Worm (Caenorhabditis elegans): ENCODE measurements around the gene wip-1.
A peak's percentile ranks its signal among the peaks of the same experiment; 100 is the strongest.

wip-1 gene

DNA sequence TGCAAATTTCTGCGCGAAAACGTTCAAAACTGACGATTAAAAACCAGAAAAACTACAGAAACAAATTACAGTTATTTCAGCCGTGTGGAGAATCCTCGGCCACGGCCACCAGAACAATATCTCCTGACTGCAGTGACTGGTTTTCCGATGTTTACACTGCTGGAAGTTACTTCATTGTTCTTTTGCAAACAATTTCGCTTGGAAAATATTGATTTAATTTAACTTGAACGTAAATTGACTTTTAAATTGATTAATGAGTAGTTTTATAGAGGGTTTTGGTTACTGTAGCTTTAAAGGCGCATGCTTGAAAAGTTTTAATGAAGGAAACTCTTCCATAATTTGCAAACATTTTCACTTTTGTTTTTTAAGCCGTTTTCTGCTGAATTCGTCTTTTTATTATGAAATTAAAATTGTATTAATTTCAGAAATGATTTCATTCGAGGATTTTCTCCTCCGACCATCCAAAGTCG, 19.4 kb upstream of the wip-1 start, which contains the start of gene smcr-8 (continued):
- TF ChIP-seq ceh-58 (GFP tag; IDR thresholded peaks at IDR 0.05) (no peak), pha-4 (tag; optimal IDR thresholded peaks at IDR 0.05) (no peak), ztf-6 (GFP tag; IDR thresholded peaks at IDR 0.05) (no peak), bed-2 (GFP tag; IDR thresholded peaks at IDR 0.05) (peak; percentile 70), chd-7 (tag; optimal IDR thresholded peaks at IDR 0.05) (no peak), somi-1 (GFP tag; optimal IDR thresholded peaks at IDR 0.05) (no peak), egl-44 (GFP tag; IDR thresholded peaks at IDR 0.05) (no peak), rcor-1 (GFP tag; IDR thresholded peaks at IDR 0.05) (no peak), hrde-1 (tag; optimal IDR thresholded peaks at IDR 0.05; ENCODE audit: borderline replicate concordance) (no peak), B0035.1 (tag; optimal IDR thresholded peaks at IDR 0.05) (no peak), ztf-18 (tag; optimal IDR thresholded peaks at IDR 0.05) (peak; percentile 72), lir-1 (GFP tag; conservative IDR thresholded peaks at IDR 0.05) (0 out of 2 replicates have a peak, but pooled peaks have one; percentile 11), tbp1 (GFP tag; optimal IDR thresholded peaks at IDR 0.05) (no peak)

DNA sequence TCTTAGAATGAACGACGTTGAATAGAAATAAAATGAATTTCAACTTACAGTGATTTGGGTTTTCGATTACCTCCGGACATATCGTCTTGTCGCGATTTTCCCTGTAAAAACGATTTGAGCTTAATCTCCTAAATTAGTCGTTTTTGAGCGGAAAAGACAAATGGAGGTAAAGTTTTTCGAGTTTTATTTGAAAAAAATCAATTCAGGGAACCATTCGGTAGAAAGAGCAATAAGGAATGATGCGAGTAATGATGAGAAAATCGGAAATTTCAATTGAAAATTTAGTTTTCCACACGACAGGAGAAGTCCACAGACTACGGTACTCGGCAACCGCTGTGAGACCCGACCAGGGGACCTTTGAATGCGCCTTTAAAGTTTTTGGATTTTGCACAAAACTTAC, 16.2 kb upstream of the wip-1 start, which contains the start of gene R144.10:
R144.10 (minus strand) TSS at position 101 of the 400 bp plus-strand sequence.
- TF ChIP-seq lsl-1 (GFP tag; optimal IDR thresholded peaks at IDR 0.05) (peak; percentile 49), F33H1.4 (GFP tag; IDR thresholded peaks at IDR 0.05) (peak; percentile 50), Y53G8AR.9 (GFP tag; conservative IDR thresholded peaks at IDR 0.05) (no peak), dpff-1 (tag; optimal IDR thresholded peaks at IDR 0.05) (no peak), F37B4.10 (GFP tag; IDR thresholded peaks at IDR 0.05) (no peak)

DNA sequence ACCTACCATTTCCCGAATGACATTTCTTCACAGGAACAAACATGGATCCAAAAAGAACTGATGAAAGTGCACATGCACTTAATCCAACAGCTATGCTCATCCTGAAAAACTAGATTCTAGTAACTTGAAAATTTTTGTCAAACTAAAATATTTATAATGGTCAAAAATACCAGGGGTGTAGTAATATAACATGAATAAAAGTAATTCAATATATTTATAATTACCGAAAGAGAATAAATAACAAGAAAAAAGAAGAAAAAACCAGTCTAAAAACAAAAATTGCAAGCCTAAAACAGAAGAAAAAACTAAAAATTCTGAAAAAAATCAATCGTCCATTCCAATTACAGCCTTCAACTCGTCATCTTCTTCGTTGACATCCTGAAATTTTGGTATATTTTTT, 13.8 kb upstream of the wip-1 start, which contains the start of gene R144.6:
R144.6 (minus strand) TSS at position 101 of the 400 bp plus-strand sequence.
- TF ChIP-seq ztf-26 (tag; optimal IDR thresholded peaks at IDR 0.05) (no peak), sea-2 (GFP tag; IDR thresholded peaks at IDR 0.05) (no peak), cebp-1 (GFP tag; IDR thresholded peaks at IDR 0.05) (no peak), cebp-1 (tag; optimal IDR thresholded peaks at IDR 0.05) (no peak), egl-44 (GFP tag; IDR thresholded peaks at IDR 0.05) (no peak), Y67H2A.10 (GFP tag; conservative IDR thresholded peaks at IDR 0.05) (no peak), him-1 (tag; optimal IDR thresholded peaks at IDR 0.05) (no peak), ama-1 (optimal IDR thresholded peaks at IDR 0.05) (no peak), ama-1 (GFP tag; optimal IDR thresholded peaks at IDR 0.05) (no peak), T07F8.4 (tag; optimal IDR thresholded peaks at IDR 0.05) (no peak), Y95B8A.8 (GFP tag; IDR thresholded peaks at IDR 0.05) (no peak), F37B4.10 (GFP tag; IDR thresholded peaks at IDR 0.05) (no peak), zfh-2 (GFP tag; conservative IDR thresholded peaks at IDR 0.05) (no peak), attf-6 (GFP tag; IDR thresholded peaks at IDR 0.05) (no peak), attf-5 (GFP tag; optimal IDR thresholded peaks at IDR 0.05) (no peak), F33H1.4 (GFP tag; IDR thresholded peaks at IDR 0.05) (no peak), lir-1 (GFP tag; conservative IDR thresholded peaks at IDR 0.05) (no peak), lsl-1 (GFP tag; optimal IDR thresholded peaks at IDR 0.05) (no peak), Y53G8AR.9 (GFP tag; conservative IDR thresholded peaks at IDR 0.05) (no peak), C17E4.6 (GFP tag; IDR thresholded peaks at IDR 0.05) (no peak), nhr-120 (GFP tag; IDR thresholded peaks at IDR 0.05) (no peak)

- TF ChIP-seq Y56A3A.18 (GFP tag; IDR thresholded peaks at IDR 0.05), result no peak
- no peak for TF ChIP-seq F57C9.4 (tag; optimal IDR thresholded peaks at IDR 0.05)
- TF ChIP-seq snpc-4 (GFP tag; optimal IDR thresholded peaks at IDR 0.05), result no peak
- no peak for TF ChIP-seq snpc-4 (tag; optimal IDR thresholded peaks at IDR 0.05)
- TF ChIP-seq ztf-25 (GFP tag; IDR thresholded peaks at IDR 0.05), result no peak
- TF ChIP-seq madf-10 (tag; optimal IDR thresholded peaks at IDR 0.05), result no peak
- no peak for TF ChIP-seq F52B5.7 (tag; optimal IDR thresholded peaks at IDR 0.05)
- no peak for TF ChIP-seq Y53G8AR.9 (GFP tag; conservative IDR thresholded peaks at IDR 0.05)
- TF ChIP-seq fkh-3 (tag; optimal IDR thresholded peaks at IDR 0.05), result no peak
- TF ChIP-seq mes-4 (tag; optimal IDR thresholded peaks at IDR 0.05), result no peak
- no peak for TF ChIP-seq B0035.1 (tag; optimal IDR thresholded peaks at IDR 0.05)
- TF ChIP-seq ztf-28 (GFP tag; IDR thresholded peaks at IDR 0.05), result no peak
- TF ChIP-seq T07F8.4 (tag; optimal IDR thresholded peaks at IDR 0.05), result no peak
These were observed 11.6 kb upstream of the wip-1 start, which contains the start of gene R144.12 for ce11 chrIII:5006881-5007280. R144.12 (minus strand) TSS chrIII:5006981.
